Worm (Caenorhabditis elegans): Measurements from ENCODE around the gene aat-2.

aat-2 gene

ce11 chrV:9221566-9221965, 24.6 kb downstream of the aat-2 start, which contains the start of gene grd-6:
Gene grd-6 (plus strand): TSS chrV:9221866.
- no peak for TF ChIP-seq ets-7 (tag; optimal IDR thresholded peaks at IDR 0.05)
- TF ChIP-seq hmg-4 (GFP tag; optimal IDR thresholded peaks at IDR 0.05): no peak
- TF ChIP-seq ceh-13 (GFP tag; optimal IDR thresholded peaks at IDR 0.05): no peak
- no peak for TF ChIP-seq B0310.2 (tag; optimal IDR thresholded peaks at IDR 0.05)
- no peak for TF ChIP-seq flt-1 (GFP tag; IDR thresholded peaks at IDR 0.05)
- TF ChIP-seq sea-1 (GFP tag; conservative IDR thresholded peaks at IDR 0.05): no peak

- TF ChIP-seq B0310.2 (tag; optimal IDR thresholded peaks at IDR 0.05) (no peak), F13C5.2 (tag; optimal IDR thresholded peaks at IDR 0.05) (peak; percentile 14), hnd-1 (tag; optimal IDR thresholded peaks at IDR 0.05) (no peak), ama-1 (optimal IDR thresholded peaks at IDR 0.05) (no peak)
Observed at ce11 chrV:9220444-9220843, 25.7 kb downstream of the aat-2 start.

ce11 chrV:9219390-9219733, 26.8 kb downstream of the aat-2 start:
- TF ChIP-seq ceh-36 (tag; optimal IDR thresholded peaks at IDR 0.05): peak; percentile 44
- no peak for TF ChIP-seq pes-1 (GFP tag; IDR thresholded peaks at IDR 0.05)

- TF ChIP-seq pes-1 (GFP tag; IDR thresholded peaks at IDR 0.05): no peak
- 0 out of 2 replicates have a peak, but pooled peaks have one; percentile 32 for TF ChIP-seq tbx-11 (GFP tag; IDR thresholded peaks at IDR 0.05)
- TF ChIP-seq hnd-1 (tag; optimal IDR thresholded peaks at IDR 0.05): no peak
- no peak for TF ChIP-seq F13C5.2 (tag; optimal IDR thresholded peaks at IDR 0.05)
Observed at ce11 chrV:9218655-9219389, 27.3 kb downstream of the aat-2 start.

- TF ChIP-seq tbx-37 (GFP tag; conservative IDR thresholded peaks at IDR 0.05) (no peak), hmg-4 (GFP tag; optimal IDR thresholded peaks at IDR 0.05) (no peak), ceh-13 (GFP tag; optimal IDR thresholded peaks at IDR 0.05) (no peak), hnd-1 (tag; optimal IDR thresholded peaks at IDR 0.05) (no peak)
Observed at ce11 chrV:9218214-9218613, 27.9 kb downstream of the aat-2 start.

- TF ChIP-seq ama-1 (optimal IDR thresholded peaks at IDR 0.05) (no peak), tbx-11 (GFP tag; IDR thresholded peaks at IDR 0.05) (no peak), hmg-4 (GFP tag; optimal IDR thresholded peaks at IDR 0.05) (no peak), ets-7 (tag; optimal IDR thresholded peaks at IDR 0.05) (no peak), tra-4 (tag; optimal IDR thresholded peaks at IDR 0.05) (no peak), hnd-1 (tag; optimal IDR thresholded peaks at IDR 0.05) (no peak), aly-1 (tag; optimal IDR thresholded peaks at IDR 0.05) (no peak), F13C5.2 (tag; optimal IDR thresholded peaks at IDR 0.05) (no peak), flt-1 (GFP tag; IDR thresholded peaks at IDR 0.05) (no peak), hmbx-1 (tag; optimal IDR thresholded peaks at IDR 0.05) (no peak), B0310.2 (tag; optimal IDR thresholded peaks at IDR 0.05) (no peak), tbx-37 (GFP tag; conservative IDR thresholded peaks at IDR 0.05) (no peak), scrt-1 (GFP tag; IDR thresholded peaks at IDR 0.05) (no peak), sea-1 (GFP tag; conservative IDR thresholded peaks at IDR 0.05) (no peak), ceh-36 (tag; optimal IDR thresholded peaks at IDR 0.05) (no peak), pes-1 (GFP tag; IDR thresholded peaks at IDR 0.05) (no peak), ceh-13 (GFP tag; optimal IDR thresholded peaks at IDR 0.05) (no peak)
Observed at ce11 chrV:9217158-9217557, 29.0 kb downstream of the aat-2 start, which contains the start of gene pacs-1. Gene pacs-1 (minus strand): TSS chrV:9217258.

ce11 chrV:9213554-9213953, 32.6 kb downstream of the aat-2 start, which contains the start of gene mdt-27:
Gene mdt-27 (minus strand): TSS chrV:9213654.
- TF ChIP-seq flt-1 (GFP tag; IDR thresholded peaks at IDR 0.05) (no peak), ets-7 (tag; optimal IDR thresholded peaks at IDR 0.05) (no peak), sea-1 (GFP tag; conservative IDR thresholded peaks at IDR 0.05) (no peak), hnd-1 (tag; optimal IDR thresholded peaks at IDR 0.05) (no peak), B0310.2 (tag; optimal IDR thresholded peaks at IDR 0.05) (no peak), F13C5.2 (tag; optimal IDR thresholded peaks at IDR 0.05) (no peak), tbx-37 (GFP tag; conservative IDR thresholded peaks at IDR 0.05) (no peak), ceh-13 (GFP tag; optimal IDR thresholded peaks at IDR 0.05) (no peak), tbx-11 (GFP tag; IDR thresholded peaks at IDR 0.05) (no peak), pes-1 (GFP tag; IDR thresholded peaks at IDR 0.05) (no peak), ama-1 (optimal IDR thresholded peaks at IDR 0.05) (no peak)

ce11 chrV:9212499-9212898, 33.7 kb downstream of the aat-2 start:
- TF ChIP-seq ets-7 (tag; optimal IDR thresholded peaks at IDR 0.05) (no peak), tra-4 (tag; optimal IDR thresholded peaks at IDR 0.05) (no peak), hmbx-1 (tag; optimal IDR thresholded peaks at IDR 0.05) (no peak), sea-1 (GFP tag; conservative IDR thresholded peaks at IDR 0.05) (no peak), pes-1 (GFP tag; IDR thresholded peaks at IDR 0.05) (no peak)

ce11 chrV:9208878-9209277, 37.3 kb downstream of the aat-2 start:
- TF ChIP-seq ceh-36 (tag; optimal IDR thresholded peaks at IDR 0.05) (no peak), hnd-1 (tag; optimal IDR thresholded peaks at IDR 0.05) (no peak)
